Fruit fly (Drosophila melanogaster) whole organism, pupa: ENCODE results near the gene CG8372.

Experiments used
- CG10348 ChIP-seq: fragments of 200-800 bp; sonication (Bioruptor generic); IDR thresholded peaks from 2 replicates; pipeline ENCODE4 v1.3.6; 2022; ENCODE audit warnings: missing biosample characterization, missing genetic modification characterization
- CG12605 ChIP-seq: fragments of 200-800 bp; sonication (Bioruptor generic); IDR thresholded peaks from 2 replicates; pipeline ENCODE4 v1.3.6; 2022; ENCODE audit warnings: missing biosample characterization, missing genetic modification characterization
- CG13204 ChIP-seq: fragments of 200-800 bp; sonication (Bioruptor generic); optimal IDR thresholded peaks from 2 replicates; lab custom pipeline; 2018; ENCODE audit warnings: missing biosample characterization, mild to moderate bottlenecking, missing genetic modification characterization, moderate library complexity
- CG14655 ChIP-seq: fragments of 200-800 bp; sonication (Bioruptor generic); optimal IDR thresholded peaks from 3 replicates; lab custom pipeline; 2017; ENCODE audit warnings: mild to moderate bottlenecking, missing biosample characterization, missing genetic modification reagents, missing genetic modification characterization
- CG15710 ChIP-seq: fragments of 200-800 bp; sonication (Bioruptor generic); optimal IDR thresholded peaks from 2 replicates; lab custom pipeline; 2018; ENCODE audit warnings: missing biosample characterization, mild to moderate bottlenecking, missing genetic modification characterization, moderate library complexity
- CG17806 ChIP-seq: fragments of 200-800 bp; sonication (Bioruptor generic); optimal IDR thresholded peaks from 2 replicates; lab custom pipeline; 2018; ENCODE audit warnings: missing biosample characterization, mild to moderate bottlenecking, missing genetic modification characterization, moderate library complexity
- CG32121 ChIP-seq: fragments of 200-800 bp; sonication (Bioruptor generic); IDR thresholded peaks from 2 replicates; pipeline ENCODE4 v1.3.6; 2022; ENCODE audit warnings: missing biosample characterization, missing genetic modification characterization
- CG34367 ChIP-seq: fragments of 200-800 bp; sonication (Bioruptor generic); optimal IDR thresholded peaks from 2 replicates; lab custom pipeline; 2018; ENCODE audit warnings: missing biosample characterization, mild to moderate bottlenecking, missing genetic modification characterization
- CG4496 ChIP-seq: fragments of 200-800 bp; sonication (Bioruptor generic); IDR thresholded peaks from 3 replicates; pipeline ENCODE4 v1.3.6; 2022; ENCODE audit warnings: missing biosample characterization, missing genetic modification characterization
- CG8159 ChIP-seq: fragments of 200-800 bp; sonication (Bioruptor generic); optimal IDR thresholded peaks from 3 replicates; lab custom pipeline; 2018; ENCODE audit warnings: missing biosample characterization, mild to moderate bottlenecking, missing genetic modification characterization, moderate library complexity
- CG8301 ChIP-seq: fragments of 200-800 bp; sonication (Bioruptor generic); optimal IDR thresholded peaks from 2 replicates; lab custom pipeline; 2018; ENCODE audit warnings: missing biosample characterization, mild to moderate bottlenecking, missing genetic modification characterization
- CG9948 ChIP-seq: fragments of 200-800 bp; sonication (Bioruptor generic); optimal IDR thresholded peaks from 2 replicates; lab custom pipeline; 2018; ENCODE audit warnings: missing biosample characterization, mild to moderate bottlenecking, missing genetic modification characterization, moderate library complexity
- D1 ChIP-seq: fragments of 200-800 bp; sonication (Bioruptor generic); optimal IDR thresholded peaks from 2 replicates; lab custom pipeline; 2018; ENCODE audit warnings: missing biosample characterization, mild to moderate bottlenecking, missing genetic modification characterization, moderate library complexity
- EcR ChIP-seq: fragments of 200-800 bp; sonication (Bioruptor generic); optimal IDR thresholded peaks from 3 replicates; lab custom pipeline; 2019; ENCODE audit warnings: missing biosample characterization, missing genetic modification characterization, mild to moderate bottlenecking, moderate library complexity, missing genetic modification reagents
- Ets98B ChIP-seq: fragments of 200-800 bp; sonication (Bioruptor generic); IDR thresholded peaks from 2 replicates; pipeline ENCODE4 v1.3.6; 2022; ENCODE audit warnings: missing biosample characterization, missing genetic modification characterization
- Pif1A ChIP-seq: fragments of 200-800 bp; sonication (Bioruptor generic); optimal IDR thresholded peaks from 3 replicates; lab custom pipeline; 2016; ENCODE audit warnings: missing biosample characterization, missing genetic modification characterization
- Pif1B ChIP-seq: fragments of 200-800 bp; sonication (Bioruptor generic); optimal IDR thresholded peaks from 3 replicates; lab custom pipeline; 2016; ENCODE audit warnings: missing biosample characterization, missing genetic modification characterization
- Snoo ChIP-seq: fragments of 200-800 bp; sonication (Bioruptor generic); optimal IDR thresholded peaks from 3 replicates; lab custom pipeline; 2017; ENCODE audit warnings: missing biosample characterization, mild to moderate bottlenecking, missing genetic modification characterization, inconsistent platforms
- fd96Ca ChIP-seq: fragments of 200-800 bp; sonication (Bioruptor generic); IDR thresholded peaks from 3 replicates; pipeline ENCODE4 v1.3.6; 2022; ENCODE audit warnings: missing biosample characterization, missing genetic modification characterization
- gl ChIP-seq: fragments of 200-800 bp; sonication (Bioruptor generic); optimal IDR thresholded peaks from 2 replicates; lab custom pipeline; 2018; ENCODE audit warnings: missing biosample characterization, mild to moderate bottlenecking, missing genetic modification characterization
- rn ChIP-seq: fragments of 200-800 bp; sonication (Bioruptor generic); IDR thresholded peaks from 2 replicates; pipeline ENCODE4 v1.3.6; 2022; ENCODE audit warnings: missing biosample characterization, missing genetic modification characterization

The CG8372 gene

DNA sequence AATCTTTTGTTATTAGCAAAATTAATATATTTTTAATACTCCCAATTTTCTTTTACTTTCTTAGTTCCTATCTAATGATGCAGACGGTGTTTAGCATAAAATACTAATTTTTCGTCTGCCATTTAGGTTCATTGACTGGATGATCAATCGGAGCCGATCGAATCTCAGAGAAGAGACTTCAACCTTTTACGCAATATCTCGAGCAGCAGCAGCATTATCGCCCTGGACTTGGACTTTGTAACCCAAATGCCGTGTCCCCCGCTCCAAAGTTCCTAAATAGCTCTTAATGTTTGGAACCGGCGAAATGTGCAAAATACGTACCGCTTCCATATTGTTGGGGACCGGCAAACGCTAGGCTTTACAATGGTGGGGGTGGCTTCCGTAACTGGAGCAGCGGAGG, 8.3 kb downstream of the CG8372 start:
- TF ChIP-seq CG13204 (GFP tag; lab: Kevin White, UChicago): no peak
- peak; percentile 10 for TF ChIP-seq gl (tag; lab: Kevin White, UChicago)

DNA sequence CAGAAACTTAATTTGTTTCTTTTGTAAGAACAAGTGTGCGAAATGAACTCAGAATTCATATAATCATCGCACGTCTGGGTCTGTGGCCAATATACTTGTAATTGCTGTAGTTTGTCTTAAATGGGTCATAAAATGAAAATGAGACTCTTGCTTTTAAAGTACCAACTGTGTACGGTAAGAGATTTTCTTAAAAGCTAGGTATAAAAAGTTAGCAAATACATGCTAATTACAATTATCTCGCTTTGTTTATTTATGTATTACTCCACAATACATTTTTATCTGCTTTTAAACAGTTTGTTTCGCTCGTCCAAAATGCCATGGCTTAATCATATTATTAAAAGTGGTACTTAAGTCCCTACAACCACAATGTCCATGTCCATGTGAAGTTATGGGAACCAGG, 9.0 kb downstream of the CG8372 start:
- TF ChIP-seq Pif1A (GFP tag; lab: Kevin White, UChicago) (no peak), rn (GFP tag; lab: Robert Waterston, UW) (no peak), CG12605 (GFP tag; lab: Robert Waterston, UW) (no peak), CG13204 (GFP tag; lab: Kevin White, UChicago) (no peak), D1 (no peak), CG34367 (tag; lab: Kevin White, UChicago) (no peak), CG4496 (GFP tag; lab: Robert Waterston, UW) (no peak), CG9948 (tag; lab: Kevin White, UChicago) (no peak), Ets98B (GFP tag; lab: Robert Waterston, UW) (no peak), CG10348 (GFP tag; lab: Robert Waterston, UW) (no peak), Pif1B (GFP tag; lab: Kevin White, UChicago) (no peak), CG32121 (GFP tag; lab: Robert Waterston, UW) (no peak), CG14655 (GFP tag; lab: Kevin White, UChicago) (no peak), Snoo (tag; lab: Kevin White, UChicago) (no peak), fd96Ca (no peak)

DNA sequence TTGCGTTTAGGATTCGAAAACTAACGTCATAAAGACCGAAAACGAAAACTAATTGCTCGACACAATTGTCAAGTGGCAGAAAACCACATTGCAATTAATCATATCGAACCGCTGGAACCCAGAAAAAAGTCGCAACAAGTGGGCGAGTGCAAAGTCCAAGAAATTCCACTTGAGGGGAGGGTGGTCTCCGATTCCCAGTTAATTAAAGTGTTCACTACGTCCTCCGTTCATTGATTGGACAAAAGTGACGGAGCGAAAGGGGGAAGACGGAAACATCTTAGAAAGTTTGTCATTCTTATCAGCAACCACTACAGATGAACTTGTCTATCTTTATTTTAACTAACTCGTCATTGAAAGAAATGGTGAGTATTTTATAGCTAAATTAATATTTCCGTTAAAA, 10.1 kb downstream of the CG8372 start:
- TF ChIP-seq CG9948 (tag; lab: Kevin White, UChicago) (no peak), gl (tag; lab: Kevin White, UChicago) (peak; percentile 21), CG12605 (GFP tag; lab: Robert Waterston, UW) (0 out of 2 replicates have a peak, but pooled peaks have one; percentile 30), CG4496 (GFP tag; lab: Robert Waterston, UW) (0 out of 3 replicates have a peak, but pooled peaks have one; percentile 36)

DNA sequence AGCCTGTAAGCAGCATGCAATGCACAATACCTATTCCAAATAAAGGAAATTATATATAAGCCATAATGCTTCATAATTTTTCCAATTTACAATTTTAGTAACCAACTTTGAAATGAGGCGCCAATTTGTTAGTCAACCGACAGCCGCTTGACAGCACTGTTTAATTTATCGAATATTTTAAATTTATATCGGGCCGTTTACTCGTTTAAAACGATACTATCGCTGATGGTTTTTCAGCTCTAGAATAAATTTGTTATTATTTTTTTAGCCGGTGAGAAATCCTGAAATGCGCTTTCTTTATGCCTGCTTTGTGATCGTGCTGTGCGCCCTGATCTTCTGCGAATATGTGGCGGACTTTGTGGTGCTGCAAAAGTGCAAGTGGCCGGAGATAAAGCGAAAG, 13.9 kb downstream of the CG8372 start, which contains the start of gene PGAP5:
Gene PGAP5 (plus strand): TSS at position 126 of the 400 bp plus-strand sequence.
- TF ChIP-seq gl (tag; lab: Kevin White, UChicago) (no peak), CG12605 (GFP tag; lab: Robert Waterston, UW) (no peak), CG9948 (tag; lab: Kevin White, UChicago) (no peak)

DNA sequence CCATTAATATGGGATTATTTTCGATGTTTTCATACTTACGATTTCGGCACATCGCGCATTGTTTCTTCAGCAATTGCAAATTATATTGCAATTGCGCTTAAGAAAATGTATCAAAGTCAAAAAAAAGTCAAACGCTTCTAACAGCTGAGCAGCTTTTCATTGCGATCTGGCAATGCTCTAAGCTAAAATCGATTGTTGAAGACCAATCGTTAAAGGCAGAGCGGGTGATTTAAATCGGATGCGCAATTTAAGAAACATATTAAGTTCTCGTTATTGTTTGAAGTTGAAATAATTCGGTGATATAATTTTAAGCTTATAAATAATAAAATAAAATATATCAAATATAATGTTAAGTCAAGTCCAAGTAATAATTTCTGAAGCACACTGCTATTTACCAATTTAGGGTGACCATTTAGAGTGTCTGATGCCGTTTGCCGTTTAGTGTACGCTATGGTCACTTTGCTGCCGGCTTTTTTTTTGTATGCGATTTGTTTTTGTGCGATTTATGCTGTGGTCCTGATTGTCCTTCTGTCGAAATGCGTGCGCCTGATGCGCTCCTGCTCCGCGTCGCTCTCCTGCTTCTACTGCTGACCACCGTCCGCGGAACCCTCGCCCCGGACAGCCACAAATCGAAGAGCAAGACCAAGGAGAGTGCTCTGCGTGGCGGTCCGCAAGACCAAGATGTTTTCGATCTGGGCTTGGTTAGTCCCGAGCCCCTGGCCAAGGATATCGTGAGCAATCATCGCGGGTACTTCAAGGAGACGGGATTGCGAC, 15.8 kb downstream of the CG8372 start, which contains the start of the genes CG8475 and CG8460:
Gene CG8475 (minus strand): TSS at position 162 of the 774 bp plus-strand sequence.
Gene CG8460 (plus strand): TSS at position 437 of the 774 bp plus-strand sequence.
- TF ChIP-seq CG14655 (GFP tag; lab: Kevin White, UChicago) (no peak), CG15710 (no peak), CG8301 (tag; lab: Kevin White, UChicago) (no peak), CG13204 (GFP tag; lab: Kevin White, UChicago) (no peak), Snoo (tag; lab: Kevin White, UChicago) (no peak), Ets98B (GFP tag; lab: Robert Waterston, UW) (no peak), rn (GFP tag; lab: Robert Waterston, UW) (no peak), CG8159 (tag; lab: Kevin White, UChicago) (no peak), CG9948 (tag; lab: Kevin White, UChicago) (no peak), CG4496 (GFP tag; lab: Robert Waterston, UW) (no peak), gl (tag; lab: Kevin White, UChicago) (no peak), CG17806 (no peak), Pif1A (GFP tag; lab: Kevin White, UChicago) (no peak), CG32121 (GFP tag; lab: Robert Waterston, UW) (no peak), fd96Ca (no peak), CG10348 (GFP tag; lab: Robert Waterston, UW) (no peak), D1 (no peak), CG12605 (GFP tag; lab: Robert Waterston, UW) (no peak), Pif1B (GFP tag; lab: Kevin White, UChicago) (no peak)

DNA sequence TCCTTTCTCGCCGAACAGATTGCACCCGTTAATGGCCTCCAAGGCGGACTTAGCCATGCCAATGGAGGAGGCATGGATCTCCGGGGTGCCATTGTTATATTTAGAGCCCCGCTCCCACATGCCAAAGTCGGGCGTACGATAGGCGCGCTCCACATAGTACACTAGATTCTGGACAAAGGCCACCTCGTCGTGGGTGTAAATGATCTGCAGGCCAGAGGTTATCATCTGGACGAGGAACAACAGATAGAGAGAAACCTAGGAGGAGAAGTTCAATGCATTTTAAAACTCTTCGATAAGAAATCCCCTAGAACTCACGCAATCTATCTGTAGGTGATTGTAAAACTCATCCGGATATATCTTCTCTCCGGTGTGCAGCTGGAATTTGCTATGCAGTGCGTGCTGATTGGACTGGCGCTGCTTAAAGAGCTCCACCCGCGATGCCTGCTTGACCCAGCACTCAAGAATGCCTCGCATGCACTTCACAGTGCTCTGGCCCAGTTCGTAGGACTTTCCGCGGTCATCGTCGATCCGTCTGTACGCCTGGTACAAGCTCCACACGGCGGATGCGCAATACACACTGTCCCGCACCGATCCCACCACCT, 16.9 kb downstream of the CG8372 start:
- no peak for TF ChIP-seq CG17806
- TF ChIP-seq CG12605 (GFP tag; lab: Robert Waterston, UW): no peak
- no peak for TF ChIP-seq CG13204 (GFP tag; lab: Kevin White, UChicago)
- TF ChIP-seq CG14655 (GFP tag; lab: Kevin White, UChicago): no peak
- TF ChIP-seq gl (tag; lab: Kevin White, UChicago): no peak
- no peak for TF ChIP-seq fd96Ca
- no peak for TF ChIP-seq Pif1A (GFP tag; lab: Kevin White, UChicago)
- TF ChIP-seq CG15710: no peak
- no peak for TF ChIP-seq EcR (GFP tag; lab: Kevin White, UChicago)
- no peak for TF ChIP-seq CG10348 (GFP tag; lab: Robert Waterston, UW)
- TF ChIP-seq CG8159 (tag; lab: Kevin White, UChicago): no peak
